Worm (Caenorhabditis elegans): ENCODE measurements around the gene glb-10.

ce11 chrII:6358232-6358631 is 49.1 kb upstream of the glb-10 start:
- TF ChIP-seq unc-62 (GFP tag; optimal IDR thresholded peaks at IDR 0.05) (no peak), elt-1 (tag; optimal IDR thresholded peaks at IDR 0.05) (no peak), ama-1 (optimal IDR thresholded peaks at IDR 0.05) (no peak), egl-27 (tag; optimal IDR thresholded peaks at IDR 0.05) (no peak), ceh-82 (tag; optimal IDR thresholded peaks at IDR 0.05) (no peak), nhr-77 (tag; optimal IDR thresholded peaks at IDR 0.05) (no peak), elt-3 (tag; optimal IDR thresholded peaks at IDR 0.05) (no peak), nhr-6 (tag; optimal IDR thresholded peaks at IDR 0.05) (no peak), nhr-10 (tag; optimal IDR thresholded peaks at IDR 0.05) (no peak), lin-39 (tag; optimal IDR thresholded peaks at IDR 0.05) (no peak), ztf-4 (tag; optimal IDR thresholded peaks at IDR 0.05) (no peak), nhr-237 (tag; optimal IDR thresholded peaks at IDR 0.05) (no peak), mdl-1 (tag; optimal IDR thresholded peaks at IDR 0.05) (no peak)
